Worm (Caenorhabditis elegans) whole organism, L4 larva: Measurements from ENCODE around the gene K01G5.8.

Source experiments
- lsy-2 ChIP-seq, 2 experiments: fragments of 150-350 bp in 1 of 2; sonication (generic microtip) in 1 of 2; optimal IDR thresholded peaks; 2 replicates each; lab custom pipeline; 2014 to 2017; ENCODE audit warnings: missing biosample characterization in 2 of 2, missing genetic modification characterization in 2 of 2
- unc-130 ChIP-seq: sonication (generic microtip); optimal IDR thresholded peaks from 2 replicates; lab custom pipeline; 2016; ENCODE audit warnings: missing genetic modification reagents, missing genetic modification characterization, missing compliant biosample characterization

DNA sequence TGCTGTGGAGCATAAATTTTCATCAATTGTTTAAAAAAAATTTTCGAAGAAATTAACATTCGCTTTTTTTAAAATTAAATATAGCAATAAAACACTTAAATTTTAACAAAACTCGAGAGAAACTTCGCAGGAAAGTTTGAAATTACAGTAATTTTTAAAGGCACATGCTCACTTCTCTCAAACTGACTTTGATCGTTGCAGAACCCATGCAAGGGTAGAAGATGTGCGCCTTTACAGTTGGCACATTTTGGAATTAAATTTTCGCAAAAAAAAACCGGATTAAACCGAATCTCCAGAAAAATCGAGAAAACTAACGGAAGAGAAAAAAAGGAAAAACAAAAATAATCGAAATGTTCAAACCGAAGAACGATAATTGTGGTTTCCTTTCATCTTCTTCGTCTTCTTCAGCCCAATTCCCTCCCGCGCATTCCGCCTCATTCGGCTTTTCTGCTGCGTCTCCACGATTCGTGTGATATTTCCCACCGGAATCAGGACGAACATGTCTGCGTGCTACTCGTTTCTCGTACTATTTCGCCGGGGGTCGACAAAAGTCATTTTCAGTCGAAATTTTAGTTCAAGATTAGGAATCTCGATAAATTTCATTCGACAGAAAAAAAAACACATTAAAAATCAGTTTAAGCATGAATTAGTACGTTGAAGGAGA, 4.1 kb downstream of the K01G5.8 start:
- peak in 1 of 2 experiments; percentile 8 for TF ChIP-seq lsy-2 (tag; optimal IDR thresholded peaks at IDR 0.05; lab: Kevin White, UChicago)
- TF ChIP-seq unc-130 (GFP tag; lab: Kevin White, UChicago), result no peak
